Fruit fly (Drosophila melanogaster) whole organism, larva: ENCODE data around the gene CG33253.

Experiments
- noc ChIP-seq: fragments of 200-800 bp; sonication (Bioruptor generic); optimal IDR thresholded peaks from 3 replicates; lab custom pipeline; 2019; ENCODE audit warnings: missing biosample characterization, mild to moderate bottlenecking, missing genetic modification characterization, moderate library complexity

The CG33253 gene

dm6 chrX:19225304-19225640 lies 42.1 kb downstream of the CG33253 start:
- TF ChIP-seq noc (tag; lab: Kevin White, UChicago) = no peak

DNA sequence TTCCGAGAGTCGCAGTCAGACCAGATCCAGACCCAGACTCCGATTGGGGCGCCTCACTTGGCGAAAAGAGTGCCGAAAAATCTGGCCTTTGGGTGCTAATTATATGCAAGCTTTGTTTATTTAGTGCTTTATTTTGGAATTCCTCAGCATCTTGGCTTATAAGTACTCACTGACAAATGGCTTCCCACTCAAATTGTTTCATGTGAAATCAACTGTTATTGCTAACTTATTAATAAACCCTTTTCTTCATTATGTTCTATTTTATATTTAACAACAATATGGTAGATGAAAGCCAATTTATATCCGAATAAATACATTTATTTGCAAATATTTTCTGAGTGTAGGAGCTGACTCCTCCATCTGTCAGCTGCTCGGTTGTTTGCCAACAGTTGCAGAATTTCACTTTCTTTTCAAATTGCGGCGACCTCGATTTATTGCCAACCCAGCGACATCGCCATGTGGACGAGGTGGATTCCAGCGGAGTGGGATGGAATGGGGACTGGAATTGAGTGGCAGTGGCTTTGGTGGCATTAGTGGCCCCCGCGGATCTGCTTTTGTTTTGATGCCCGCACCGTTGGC lies 46.7 kb downstream of the CG33253 start:
- no peak for TF ChIP-seq noc (tag; lab: Kevin White, UChicago)
